Worm (Caenorhabditis elegans): ENCODE data around the gene fbxb-82.

The fbxb-82 gene

DNA sequence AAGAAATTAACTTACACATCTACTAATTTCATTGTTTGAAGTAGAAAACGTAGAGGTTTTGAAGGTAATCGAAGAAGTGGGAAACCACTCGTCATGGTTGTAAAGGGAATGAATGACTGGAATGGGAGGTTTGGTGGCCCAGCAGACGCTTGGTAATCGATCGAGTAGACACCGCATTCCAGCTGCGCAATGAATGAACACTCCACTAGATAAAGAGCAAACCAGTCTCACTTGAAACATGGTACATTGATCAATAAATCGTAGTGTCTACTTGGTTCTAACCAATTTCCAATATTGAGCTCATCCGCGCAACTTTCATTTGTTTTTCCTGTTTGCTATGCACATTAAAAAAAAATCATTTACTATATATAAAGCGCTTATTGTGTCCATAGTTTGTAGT is 3.3 kb upstream of the fbxb-82 start, which contains the start of gene fbxb-84:
fbxb-84 (minus strand) TSS at position 101 of the 400 bp plus-strand sequence.
- TF ChIP-seq ztf-11 (tag; optimal IDR thresholded peaks at IDR 0.05) (no peak), nhr-12 (tag; optimal IDR thresholded peaks at IDR 0.05) (no peak), cnd-1 (tag; optimal IDR thresholded peaks at IDR 0.05) (no peak), mab-5 (tag; optimal IDR thresholded peaks at IDR 0.05) (no peak), bed-3 (GFP tag; optimal IDR thresholded peaks at IDR 0.05) (no peak), ceh-43 (GFP tag; optimal IDR thresholded peaks at IDR 0.05) (no peak), unc-62 (GFP tag; optimal IDR thresholded peaks at IDR 0.05) (no peak), M03D4.4 (tag; optimal IDR thresholded peaks at IDR 0.05) (no peak), elt-3 (tag; optimal IDR thresholded peaks at IDR 0.05) (no peak), drap-1 (GFP tag; optimal IDR thresholded peaks at IDR 0.05) (no peak), sptf-1 (tag; optimal IDR thresholded peaks at IDR 0.05) (no peak), ham-2 (GFP tag; optimal IDR thresholded peaks at IDR 0.05) (no peak)

DNA sequence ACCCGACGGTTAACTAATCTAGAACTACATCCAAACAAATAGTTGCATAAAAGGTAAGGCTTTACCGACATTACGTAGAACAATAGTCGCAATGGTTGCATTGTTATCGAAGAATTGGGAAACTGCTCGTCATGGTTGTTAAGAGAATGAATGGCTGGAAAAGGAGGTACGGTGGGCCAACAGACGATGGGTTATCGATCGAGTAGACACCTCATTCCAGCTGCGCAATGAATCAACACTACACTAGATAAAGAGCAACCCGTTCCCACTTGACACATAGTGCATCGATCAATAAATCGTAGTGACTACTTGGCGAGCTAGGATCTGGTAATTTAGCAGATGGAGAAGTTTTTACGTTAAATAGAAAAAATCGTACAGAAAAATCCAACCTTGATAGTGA is 2.1 kb upstream of the fbxb-82 start, which contains the start of the genes T17A3.12 and fbxb-83:
T17A3.12 (minus strand) TSS at position 101 of the 400 bp plus-strand sequence.
fbxb-83 (minus strand) TSS at position 134 of the 400 bp plus-strand sequence.
- TF ChIP-seq ztf-11 (tag; optimal IDR thresholded peaks at IDR 0.05) (no peak), nhr-28 (tag; optimal IDR thresholded peaks at IDR 0.05) (no peak), nhr-2 (tag; optimal IDR thresholded peaks at IDR 0.05) (no peak), unc-62 (GFP tag; optimal IDR thresholded peaks at IDR 0.05) (no peak), nhr-237 (tag; optimal IDR thresholded peaks at IDR 0.05) (no peak), unc-120 (tag; optimal IDR thresholded peaks at IDR 0.05; ENCODE audit: poor library complexity, severe bottlenecking) (no peak), unc-39 (tag; optimal IDR thresholded peaks at IDR 0.05) (no peak), ces-1 (GFP tag; optimal IDR thresholded peaks at IDR 0.05) (no peak), bed-3 (GFP tag; optimal IDR thresholded peaks at IDR 0.05) (no peak), sem-2 (GFP tag; optimal IDR thresholded peaks at IDR 0.05) (no peak), cnd-1 (tag; optimal IDR thresholded peaks at IDR 0.05) (no peak), mls-2 (tag; optimal IDR thresholded peaks at IDR 0.05) (no peak), elt-1 (tag; optimal IDR thresholded peaks at IDR 0.05; ENCODE audit: borderline replicate concordance, insufficient read depth) (no peak), lin-13 (tag; optimal IDR thresholded peaks at IDR 0.05) (no peak)

DNA sequence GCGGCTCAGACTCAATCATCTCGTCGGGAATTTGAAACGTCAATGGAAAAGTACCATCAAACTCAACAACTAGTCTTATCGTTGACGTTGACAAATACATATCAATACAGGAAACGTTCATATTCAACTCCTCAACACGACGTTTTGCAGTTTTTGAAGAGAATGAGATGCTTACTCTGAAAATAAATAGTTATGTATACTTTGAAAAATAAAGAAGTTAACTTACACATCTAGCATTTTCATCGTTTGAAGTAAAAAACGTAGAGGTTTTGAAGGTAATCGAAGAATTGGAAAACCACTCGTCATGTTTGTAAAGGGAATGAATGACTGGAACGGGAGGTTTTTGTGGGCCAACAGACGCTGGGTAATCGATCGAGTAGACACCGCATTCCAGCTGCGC is 2.1 kb downstream of the fbxb-82 start, which contains the start of gene fbxb-81:
fbxb-81 (minus strand) TSS at position 314 of the 400 bp plus-strand sequence.
- TF ChIP-seq blmp-1 (tag; optimal IDR thresholded peaks at IDR 0.05) (no peak), lin-32 (GFP tag; optimal IDR thresholded peaks at IDR 0.05) (no peak), nhr-28 (tag; optimal IDR thresholded peaks at IDR 0.05) (no peak), nhr-237 (tag; optimal IDR thresholded peaks at IDR 0.05) (no peak), bed-3 (GFP tag; optimal IDR thresholded peaks at IDR 0.05) (no peak), ham-2 (GFP tag; optimal IDR thresholded peaks at IDR 0.05) (no peak), tbx-8 (GFP tag; optimal IDR thresholded peaks at IDR 0.05) (no peak), mep-1 (tag; optimal IDR thresholded peaks at IDR 0.05) (no peak), sem-2 (GFP tag; optimal IDR thresholded peaks at IDR 0.05) (no peak), elt-1 (tag; optimal IDR thresholded peaks at IDR 0.05; ENCODE audit: borderline replicate concordance, insufficient read depth) (no peak)

DNA sequence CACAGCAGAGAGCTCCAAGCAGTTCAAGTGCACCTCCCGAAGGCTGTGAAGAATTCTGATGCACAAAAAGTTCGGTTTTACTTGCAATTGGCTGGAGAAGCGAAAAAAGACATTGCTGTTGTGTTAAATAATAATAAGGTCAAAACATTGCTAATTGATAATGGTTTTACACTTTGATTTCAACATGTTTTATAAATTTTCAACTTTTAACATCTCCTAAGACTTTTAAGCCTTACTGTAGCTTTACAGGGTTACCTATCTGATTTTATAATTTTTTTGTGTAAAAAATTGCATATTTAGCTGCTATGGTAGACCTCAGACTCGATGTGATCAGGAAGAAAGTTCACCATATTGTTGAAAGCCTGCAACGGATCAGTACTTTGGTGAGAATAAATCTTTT is 8.8 kb downstream of the fbxb-82 start, which contains the start of gene pals-25:
pals-25 (plus strand) TSS at position 301 of the 400 bp plus-strand sequence.
- no peak for TF ChIP-seq zip-8 (tag; optimal IDR thresholded peaks at IDR 0.05)
- no peak for TF ChIP-seq nhr-2 (tag; optimal IDR thresholded peaks at IDR 0.05)
- TF ChIP-seq cnd-1 (tag; optimal IDR thresholded peaks at IDR 0.05) = no peak
- no peak for TF ChIP-seq elt-1 (tag; optimal IDR thresholded peaks at IDR 0.05; ENCODE audit: borderline replicate concordance, insufficient read depth)
- no peak for TF ChIP-seq unc-120 (tag; optimal IDR thresholded peaks at IDR 0.05; ENCODE audit: poor library complexity, severe bottlenecking)
- TF ChIP-seq flh-1 (GFP tag; optimal IDR thresholded peaks at IDR 0.05) = no peak

DNA sequence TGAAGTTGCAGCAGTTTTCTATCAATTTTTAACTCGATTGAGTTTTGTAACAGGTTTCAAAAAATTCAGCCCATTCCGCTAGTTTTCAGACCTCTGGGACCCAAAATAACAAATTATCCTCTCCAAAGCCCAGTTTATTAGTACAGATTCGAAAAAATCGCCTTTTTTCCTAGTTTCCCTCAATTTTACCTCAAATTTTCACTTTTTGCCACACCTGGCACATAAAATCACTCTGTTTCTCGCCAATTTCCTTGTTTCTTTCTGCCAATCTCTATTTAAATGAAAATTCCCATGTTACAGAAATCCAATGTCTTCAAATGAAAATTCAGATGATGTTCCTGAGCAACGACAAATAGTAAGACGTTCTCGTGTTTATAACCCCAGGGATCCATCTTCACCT is 10.9 kb downstream of the fbxb-82 start, which contains the start of gene pals-22:
pals-22 (plus strand) TSS at position 301 of the 400 bp plus-strand sequence.
- TF ChIP-seq snpc-4 (tag; optimal IDR thresholded peaks at IDR 0.05) (no peak), nhr-237 (tag; optimal IDR thresholded peaks at IDR 0.05) (no peak), sptf-1 (tag; optimal IDR thresholded peaks at IDR 0.05) (no peak), flh-1 (GFP tag; optimal IDR thresholded peaks at IDR 0.05) (no peak), hlh-1 (tag; optimal IDR thresholded peaks at IDR 0.05) (no peak), pha-4 (tag; optimal IDR thresholded peaks at IDR 0.05) (no peak), nhr-76 (tag; optimal IDR thresholded peaks at IDR 0.05) (no peak)

Measured in whole organism, mixed stage, embryonic.